Worm (Caenorhabditis elegans): ENCODE results near the gene ttc-39B.

The ttc-39B gene

ce11 chrII:6347341-6348118, 13.7 kb upstream of the ttc-39B start, which contains the start of gene lgg-1:
Gene lgg-1 (minus strand): TSS chrII:6347719.
- TF ChIP-seq flt-1 (GFP tag; IDR thresholded peaks at IDR 0.05) (0 out of 2 replicates have a peak, but pooled peaks have one; percentile 11), T22C8.4 (GFP tag; IDR thresholded peaks at IDR 0.05) (peak; percentile 84), ztf-29 (GFP tag; IDR thresholded peaks at IDR 0.05) (no peak), ztf-23 (GFP tag; IDR thresholded peaks at IDR 0.05) (no peak; the same call in 1 of the 2 replicates), med-1 (GFP tag; optimal IDR thresholded peaks at IDR 0.05; ENCODE audit: insufficient read depth) (no peak), ref-1 (GFP tag; conservative IDR thresholded peaks at IDR 0.05) (no peak), tab-1 (GFP tag; IDR thresholded peaks at IDR 0.05) (0 out of 2 replicates have a peak, but pooled peaks have one; percentile 13)

ce11 chrII:6346551-6347079, 12.8 kb upstream of the ttc-39B start:
- no peak for TF ChIP-seq tab-1 (GFP tag; IDR thresholded peaks at IDR 0.05)
- no peak for TF ChIP-seq klf-2 (GFP tag; conservative IDR thresholded peaks at IDR 0.05)
- no peak for TF ChIP-seq med-1 (GFP tag; optimal IDR thresholded peaks at IDR 0.05; ENCODE audit: insufficient read depth)

DNA sequence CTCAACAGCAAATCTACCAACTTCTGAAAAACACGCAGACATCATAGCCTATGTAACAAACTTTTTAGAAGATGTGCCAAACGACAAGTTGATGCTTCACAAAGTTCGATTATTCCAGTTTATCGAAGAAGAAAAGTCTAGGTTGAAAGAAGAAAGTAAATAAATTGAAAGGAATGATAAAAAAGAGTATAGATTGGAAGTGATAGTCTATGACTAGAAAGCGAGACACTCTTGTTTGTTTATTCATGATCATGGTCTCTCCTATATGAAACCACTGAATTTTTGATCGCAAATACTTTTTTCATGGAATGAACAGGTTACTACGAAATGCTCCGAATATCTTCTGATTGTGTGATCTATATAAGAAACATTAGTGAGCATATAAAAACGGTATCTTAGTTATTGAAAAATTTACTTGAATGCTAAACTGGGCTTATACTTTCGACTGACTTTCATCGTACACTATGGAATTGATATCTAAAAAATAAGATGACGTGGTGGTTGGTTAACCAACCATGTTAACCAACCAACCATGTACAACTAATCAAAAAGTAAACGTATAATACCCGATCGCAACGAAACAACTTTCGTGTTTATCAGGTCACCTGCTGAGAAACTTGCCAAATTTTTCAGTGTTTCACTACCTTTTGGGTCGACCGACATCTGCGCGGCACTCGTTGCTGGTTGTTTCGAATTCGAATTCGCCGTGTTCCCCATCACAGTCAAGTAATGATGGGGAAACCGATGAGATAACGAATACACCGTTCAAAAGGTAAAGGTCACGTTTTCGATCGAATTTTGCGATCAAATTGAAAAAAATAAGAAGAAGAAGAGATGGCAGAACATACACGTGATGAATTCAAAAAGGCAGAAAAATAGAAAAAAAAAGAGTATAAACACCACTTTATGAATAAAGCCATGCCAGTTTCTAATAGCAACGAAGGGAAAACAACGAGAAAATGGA, 11.7 kb upstream of the ttc-39B start, which contains the start of gene C32D5.8:
TSS of gene C32D5.8 (minus strand) at position 770 of the 964 bp plus-strand sequence.
- TF ChIP-seq ztf-29 (GFP tag; IDR thresholded peaks at IDR 0.05): no peak
- TF ChIP-seq ztf-23 (GFP tag; IDR thresholded peaks at IDR 0.05): 0 out of 2 replicates have a peak, but pooled peaks have one; percentile 21

DNA sequence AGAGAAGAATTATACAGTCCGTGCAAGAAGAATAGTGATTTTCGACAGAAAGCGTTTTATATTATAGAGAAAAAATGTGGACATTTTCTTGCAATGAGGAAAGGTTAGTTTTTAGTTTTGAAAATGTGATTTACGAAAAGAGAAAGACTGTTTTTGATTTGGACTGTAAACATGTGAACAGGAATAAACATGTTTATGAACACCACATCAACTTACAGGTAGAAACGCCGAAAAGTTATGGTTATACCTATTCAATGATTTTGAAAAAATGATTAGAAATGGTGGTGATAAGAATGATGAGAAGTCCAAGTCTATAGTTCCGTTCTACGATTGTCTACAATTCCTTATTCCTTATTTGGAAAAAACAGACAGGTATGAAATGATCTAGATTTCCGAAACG, 10.7 kb upstream of the ttc-39B start:
- TF ChIP-seq flt-1 (GFP tag; IDR thresholded peaks at IDR 0.05): no peak
- TF ChIP-seq ztf-29 (GFP tag; IDR thresholded peaks at IDR 0.05): no peak
- TF ChIP-seq ztf-23 (GFP tag; IDR thresholded peaks at IDR 0.05): no peak
- no peak for TF ChIP-seq klf-2 (GFP tag; conservative IDR thresholded peaks at IDR 0.05)
- no peak for TF ChIP-seq med-1 (GFP tag; optimal IDR thresholded peaks at IDR 0.05; ENCODE audit: insufficient read depth)
- TF ChIP-seq ref-1 (GFP tag; conservative IDR thresholded peaks at IDR 0.05): no peak

DNA sequence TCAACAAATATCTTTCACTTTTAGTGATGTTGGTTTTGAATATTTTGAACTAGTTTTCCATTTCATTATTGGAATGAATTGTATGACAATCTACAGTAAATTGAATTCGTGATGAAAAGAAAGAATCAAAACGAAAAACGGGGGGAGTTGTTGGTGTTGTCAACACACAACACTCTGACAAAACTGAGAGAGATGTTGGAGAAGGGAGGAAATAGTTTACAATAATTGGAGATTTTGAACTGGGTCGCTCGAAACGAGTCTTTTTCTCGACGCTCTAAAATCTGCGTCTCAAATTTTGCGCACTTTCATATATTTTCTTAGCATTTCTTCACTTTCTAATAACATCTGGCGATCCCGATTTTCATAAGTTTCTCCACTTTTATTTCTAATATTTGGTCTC, 10.1 kb upstream of the ttc-39B start, which contains the start of gene txt-18:
TSS of gene txt-18 (plus strand) at position 180 of the 400 bp plus-strand sequence.
- no peak for TF ChIP-seq tab-1 (GFP tag; IDR thresholded peaks at IDR 0.05)
- TF ChIP-seq cog-1 (tag; optimal IDR thresholded peaks at IDR 0.05): no peak
- no peak for TF ChIP-seq med-1 (GFP tag; optimal IDR thresholded peaks at IDR 0.05; ENCODE audit: insufficient read depth)
- TF ChIP-seq ztf-29 (GFP tag; IDR thresholded peaks at IDR 0.05): no peak
- TF ChIP-seq ref-1 (GFP tag; conservative IDR thresholded peaks at IDR 0.05): no peak
- TF ChIP-seq klf-2 (GFP tag; conservative IDR thresholded peaks at IDR 0.05): no peak
- TF ChIP-seq T22C8.4 (GFP tag; IDR thresholded peaks at IDR 0.05): no peak
- no peak for TF ChIP-seq flt-1 (GFP tag; IDR thresholded peaks at IDR 0.05)
- no peak for TF ChIP-seq ztf-23 (GFP tag; IDR thresholded peaks at IDR 0.05)

DNA sequence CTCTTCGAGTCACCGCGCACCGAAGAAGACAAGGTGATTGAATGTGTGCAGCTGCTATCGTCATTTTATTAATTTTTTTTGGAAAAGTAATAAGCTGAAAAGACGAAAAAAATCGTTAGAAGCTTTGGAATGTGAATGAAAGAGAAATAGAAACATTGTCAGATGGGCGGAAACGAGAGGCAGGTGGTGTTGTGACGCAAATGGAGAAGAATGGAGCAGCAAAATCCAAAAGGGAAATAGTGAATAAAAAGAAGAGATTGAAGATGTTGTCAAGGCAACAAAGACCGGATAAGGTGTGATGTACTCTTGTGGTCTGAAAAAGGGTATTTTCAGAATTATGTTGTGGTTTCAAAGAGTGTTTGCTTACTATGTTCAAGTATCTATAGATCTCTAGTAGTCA, 8.7 kb upstream of the ttc-39B start:
- TF ChIP-seq cog-1 (tag; optimal IDR thresholded peaks at IDR 0.05) (no peak), med-1 (GFP tag; optimal IDR thresholded peaks at IDR 0.05; ENCODE audit: insufficient read depth) (no peak), tab-1 (GFP tag; IDR thresholded peaks at IDR 0.05) (no peak), klf-2 (GFP tag; conservative IDR thresholded peaks at IDR 0.05) (no peak)

DNA sequence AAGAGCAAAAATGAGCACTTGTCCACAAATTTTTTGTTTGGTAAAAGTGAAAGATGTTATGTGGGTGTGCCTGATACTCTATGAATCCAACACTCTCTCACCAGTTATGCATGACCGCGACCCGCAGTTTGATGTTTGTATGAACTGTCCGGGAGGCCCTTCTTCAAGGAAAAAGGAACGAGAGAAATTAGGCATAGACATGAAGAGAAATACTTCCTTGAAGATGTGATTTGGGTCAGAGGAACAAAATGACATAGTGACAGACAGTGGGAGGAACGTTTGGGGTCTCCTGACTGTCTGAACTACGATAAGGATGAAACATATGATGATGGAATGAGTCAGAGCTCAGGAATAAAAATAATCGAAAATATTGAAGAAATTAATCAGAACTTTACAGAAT, 7.3 kb upstream of the ttc-39B start:
- TF ChIP-seq flt-1 (GFP tag; IDR thresholded peaks at IDR 0.05) (no peak), ztf-23 (GFP tag; IDR thresholded peaks at IDR 0.05) (no peak), cog-1 (tag; optimal IDR thresholded peaks at IDR 0.05) (no peak), T22C8.4 (GFP tag; IDR thresholded peaks at IDR 0.05) (no peak), tab-1 (GFP tag; IDR thresholded peaks at IDR 0.05) (no peak), ref-1 (GFP tag; conservative IDR thresholded peaks at IDR 0.05) (no peak), med-1 (GFP tag; optimal IDR thresholded peaks at IDR 0.05; ENCODE audit: insufficient read depth) (no peak), klf-2 (GFP tag; conservative IDR thresholded peaks at IDR 0.05) (no peak), ztf-29 (GFP tag; IDR thresholded peaks at IDR 0.05) (no peak)

DNA sequence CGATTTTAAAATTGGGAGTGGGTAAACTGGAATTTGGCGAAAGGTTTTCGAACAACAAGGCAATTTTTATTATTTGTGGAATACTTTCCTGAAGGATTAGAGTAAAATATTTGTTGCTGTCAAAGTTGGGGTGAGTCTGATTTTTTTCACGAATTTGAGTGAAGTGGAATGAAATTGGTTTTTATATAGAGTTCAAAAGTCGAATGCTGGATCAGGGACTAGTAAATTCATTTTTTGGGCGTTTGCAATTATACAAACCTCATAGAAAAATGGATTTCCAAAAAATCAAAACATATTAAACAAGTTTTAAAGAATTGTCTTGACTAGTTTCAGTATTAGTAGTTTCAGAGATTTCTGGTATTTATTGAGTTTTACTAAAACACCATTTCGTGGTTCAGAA, 6.2 kb upstream of the ttc-39B start, which contains the start of gene C32D5.7:
TSS of gene C32D5.7 (minus strand) at position 101 of the 400 bp plus-strand sequence.
- no peak for TF ChIP-seq ref-1 (GFP tag; conservative IDR thresholded peaks at IDR 0.05)
- TF ChIP-seq med-1 (GFP tag; optimal IDR thresholded peaks at IDR 0.05; ENCODE audit: insufficient read depth): no peak
- no peak for TF ChIP-seq tab-1 (GFP tag; IDR thresholded peaks at IDR 0.05)
- no peak for TF ChIP-seq cog-1 (tag; optimal IDR thresholded peaks at IDR 0.05)
- no peak for TF ChIP-seq klf-2 (GFP tag; conservative IDR thresholded peaks at IDR 0.05)
- no peak for TF ChIP-seq flt-1 (GFP tag; IDR thresholded peaks at IDR 0.05)
- TF ChIP-seq ztf-29 (GFP tag; IDR thresholded peaks at IDR 0.05): no peak
- TF ChIP-seq ztf-23 (GFP tag; IDR thresholded peaks at IDR 0.05): no peak
- no peak for TF ChIP-seq T22C8.4 (GFP tag; IDR thresholded peaks at IDR 0.05)

DNA sequence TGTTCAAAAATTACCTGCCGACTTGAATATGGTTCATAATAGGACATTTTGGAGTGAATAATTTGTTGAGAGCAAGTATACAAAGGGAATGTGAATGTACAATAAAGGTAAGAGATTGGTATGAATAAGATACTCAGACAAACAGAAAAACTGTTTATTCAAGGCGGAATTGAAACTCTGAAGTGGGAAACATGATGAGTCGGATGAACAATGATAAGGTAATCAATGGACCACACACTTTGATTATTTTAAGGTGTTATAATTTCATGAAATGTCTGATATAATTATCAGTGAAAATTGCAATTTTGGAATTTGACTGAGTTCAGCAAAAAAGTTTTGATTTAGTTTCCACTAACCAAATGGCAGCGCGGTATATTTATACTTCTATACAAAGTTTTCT, 5.7 kb upstream of the ttc-39B start:
- no peak for TF ChIP-seq tab-1 (GFP tag; IDR thresholded peaks at IDR 0.05)
- no peak for TF ChIP-seq klf-2 (GFP tag; conservative IDR thresholded peaks at IDR 0.05)
- no peak for TF ChIP-seq ztf-29 (GFP tag; IDR thresholded peaks at IDR 0.05)
- TF ChIP-seq flt-1 (GFP tag; IDR thresholded peaks at IDR 0.05): no peak
- TF ChIP-seq med-1 (GFP tag; optimal IDR thresholded peaks at IDR 0.05; ENCODE audit: insufficient read depth): no peak
- TF ChIP-seq T22C8.4 (GFP tag; IDR thresholded peaks at IDR 0.05): no peak
- no peak for TF ChIP-seq ref-1 (GFP tag; conservative IDR thresholded peaks at IDR 0.05)
- TF ChIP-seq cog-1 (tag; optimal IDR thresholded peaks at IDR 0.05): no peak
- TF ChIP-seq ztf-23 (GFP tag; IDR thresholded peaks at IDR 0.05): no peak

Measured in whole organism, midembryonic.